Worm (Caenorhabditis elegans): ENCODE measurements around the gene daf-2.

The daf-2 gene

DNA sequence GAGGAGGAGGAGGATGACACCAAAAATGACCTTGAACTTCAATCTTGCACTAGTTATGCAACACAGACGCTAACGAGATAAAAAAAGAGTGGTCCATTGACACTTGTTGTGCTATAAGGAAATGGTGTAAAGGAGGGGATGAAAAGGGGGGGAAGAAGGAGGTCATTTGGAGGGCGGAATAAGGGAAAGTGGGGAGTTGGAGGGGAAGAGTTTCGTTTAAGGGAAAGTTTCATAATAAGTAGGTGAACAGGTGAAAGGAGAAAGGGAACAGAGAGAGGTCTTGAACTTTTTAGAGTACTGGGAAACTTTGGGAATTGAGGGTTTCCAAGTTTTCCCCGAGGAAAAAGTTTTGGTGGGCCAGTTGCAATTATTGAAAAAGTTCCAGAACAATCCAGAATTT lies 7.3 kb upstream of the daf-2 start:
- TF ChIP-seq blmp-1 (tag; optimal IDR thresholded peaks at IDR 0.05) (peak; percentile 76), unc-62 (GFP tag; optimal IDR thresholded peaks at IDR 0.05) (no peak)

ce11 chrIII:3047040-3047439 lies 6.4 kb upstream of the daf-2 start, which contains the start of gene cutl-25:
cutl-25 (minus strand) TSS chrIII:3047140.
- TF ChIP-seq aly-2 (tag; optimal IDR thresholded peaks at IDR 0.05): no peak
- no peak for TF ChIP-seq mef-2 (tag; optimal IDR thresholded peaks at IDR 0.05)
- TF ChIP-seq elt-2 (tag; optimal IDR thresholded peaks at IDR 0.05): no peak
- no peak for TF ChIP-seq lin-13 (GFP tag; optimal IDR thresholded peaks at IDR 0.05)
- TF ChIP-seq swsn-7 (tag; optimal IDR thresholded peaks at IDR 0.05): no peak
- TF ChIP-seq lin-39 (tag; optimal IDR thresholded peaks at IDR 0.05): no peak
- no peak for TF ChIP-seq lsy-2 (tag; optimal IDR thresholded peaks at IDR 0.05)
- no peak for TF ChIP-seq dpl-1 (GFP tag; optimal IDR thresholded peaks at IDR 0.05)
- TF ChIP-seq efl-1 (optimal IDR thresholded peaks at IDR 0.05): no peak
- TF ChIP-seq efl-1 (GFP tag; optimal IDR thresholded peaks at IDR 0.05 in 1 of 2): no peak
- TF ChIP-seq nhr-237 (tag; optimal IDR thresholded peaks at IDR 0.05): no peak
- no peak for TF ChIP-seq fkh-4 (tag; optimal IDR thresholded peaks at IDR 0.05; ENCODE audit: borderline replicate concordance)
- TF ChIP-seq ceh-90 (tag; optimal IDR thresholded peaks at IDR 0.05): no peak
- no peak for TF ChIP-seq skn-1 (tag; optimal IDR thresholded peaks at IDR 0.05)
- no peak for TF ChIP-seq lin-35 (GFP tag; optimal IDR thresholded peaks at IDR 0.05)
- no peak for TF ChIP-seq nhr-28 (tag; optimal IDR thresholded peaks at IDR 0.05)
- TF ChIP-seq hlh-4 (tag; optimal IDR thresholded peaks at IDR 0.05): no peak

DNA sequence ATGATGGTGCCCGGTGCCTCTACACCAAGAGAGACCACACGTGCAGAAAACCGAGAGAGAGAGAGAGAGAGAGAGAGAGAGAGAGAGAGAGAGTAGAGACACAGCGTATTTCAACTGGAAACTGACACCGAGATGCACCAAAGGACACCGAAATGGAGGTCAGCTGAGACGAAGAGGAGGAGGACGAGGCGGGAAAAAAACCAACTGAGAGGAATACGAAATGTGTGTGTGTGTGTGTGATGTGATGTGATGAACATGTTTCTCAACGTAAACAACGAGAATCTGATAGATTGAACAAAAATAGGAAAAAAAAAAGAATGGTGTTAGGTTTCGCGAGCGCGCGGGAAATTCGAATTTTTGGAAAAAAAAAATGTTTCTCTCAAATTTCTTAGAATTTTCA lies 3.3 kb downstream of the daf-2 start:
- TF ChIP-seq nhr-85 (tag) (peak; percentile 94), unc-130 (tag; optimal IDR thresholded peaks at IDR 0.05) (no peak), grh-1 (GFP tag; IDR thresholded peaks at IDR 0.05) (0 out of 2 replicates have a peak, but pooled peaks have one; percentile 27), nhr-237 (tag; optimal IDR thresholded peaks at IDR 0.05) (no peak), ztf-4 (tag; optimal IDR thresholded peaks at IDR 0.05) (no peak), blmp-1 (tag; optimal IDR thresholded peaks at IDR 0.05) (no peak), egl-27 (tag; optimal IDR thresholded peaks at IDR 0.05) (no peak), aha-1 (tag; optimal IDR thresholded peaks at IDR 0.05) (no peak), lsy-2 (tag; optimal IDR thresholded peaks at IDR 0.05) (peak; percentile 53 to 74), F16B12.6 (tag; optimal IDR thresholded peaks at IDR 0.05) (no peak), nhr-12 (tag; optimal IDR thresholded peaks at IDR 0.05) (no peak), nhr-71 (tag; optimal IDR thresholded peaks at IDR 0.05) (peak; percentile 82), xbp-1 (tag; optimal IDR thresholded peaks at IDR 0.05) (peak; percentile 42), irx-1 (tag; optimal IDR thresholded peaks at IDR 0.05) (peak; percentile 44), egl-13 (tag; optimal IDR thresholded peaks at IDR 0.05) (peak; percentile 42), nhr-84 (tag; optimal IDR thresholded peaks at IDR 0.05) (no peak), dpl-1 (GFP tag; optimal IDR thresholded peaks at IDR 0.05) (peak; percentile 60 to 73 (median 62)), mep-1 (tag; optimal IDR thresholded peaks at IDR 0.05) (peak; percentile 28), ets-5 (GFP tag; IDR thresholded peaks at IDR 0.05) (no peak), nhr-77 (tag; optimal IDR thresholded peaks at IDR 0.05) (no peak), tlp-1 (tag; optimal IDR thresholded peaks at IDR 0.05) (no peak), ztf-11 (tag; optimal IDR thresholded peaks at IDR 0.05) (peak in 1 of 2 experiments; percentile 15), zag-1 (tag; optimal IDR thresholded peaks at IDR 0.05) (no peak), alr-1 (tag; optimal IDR thresholded peaks at IDR 0.05; ENCODE audit: borderline replicate concordance) (no peak), hpl-2 (GFP tag; optimal IDR thresholded peaks at IDR 0.05) (no peak), nhr-11 (tag; optimal IDR thresholded peaks at IDR 0.05) (no peak), elt-3 (tag; optimal IDR thresholded peaks at IDR 0.05) (no peak), isw-1 (GFP tag; IDR thresholded peaks at IDR 0.05) (no peak), elt-2 (tag; optimal IDR thresholded peaks at IDR 0.05) (peak; percentile 29), fkh-10 (GFP tag; optimal IDR thresholded peaks at IDR 0.05) (no peak), nhr-90 (tag; optimal IDR thresholded peaks at IDR 0.05; ENCODE audit: poor library complexity) (peak; percentile 39), unc-98 (GFP tag; IDR thresholded peaks at IDR 0.05) (no peak), unc-30 (tag; optimal IDR thresholded peaks at IDR 0.05) (no peak), sup-37 (GFP tag; optimal IDR thresholded peaks at IDR 0.05) (no peak), vab-15 (tag; optimal IDR thresholded peaks at IDR 0.05) (no peak), sptf-1 (tag; optimal IDR thresholded peaks at IDR 0.05) (no peak), C16A3.4 (tag; optimal IDR thresholded peaks at IDR 0.05) (peak; percentile 60), ama-1 (optimal IDR thresholded peaks at IDR 0.05) (no peak)

All from whole organism, L1 larva.